Worm (Caenorhabditis elegans): Measurements from ENCODE around the gene str-45.

The str-45 gene

DNA sequence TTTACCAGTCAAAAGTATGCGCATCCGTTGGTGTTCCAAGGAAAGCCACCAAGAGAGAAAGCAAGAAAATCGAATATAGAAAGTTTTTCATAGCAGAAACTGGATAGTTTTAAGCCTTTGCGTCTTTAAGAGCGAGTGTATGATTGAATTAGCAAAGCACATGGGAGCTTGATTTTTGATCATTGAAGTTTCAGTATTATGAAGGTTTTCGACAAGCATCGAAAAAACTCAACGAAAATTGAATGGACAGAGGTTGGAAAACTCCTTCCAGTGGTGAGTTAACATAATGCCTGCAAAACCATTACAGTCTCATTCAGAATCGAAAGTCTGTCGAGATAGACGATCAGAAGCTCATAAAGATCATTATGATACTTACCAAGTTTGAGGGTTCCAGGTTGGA lies 35.1 kb downstream of the str-45 start, which contains the start of gene Y75B12B.13 (continued):
- TF ChIP-seq dox-1 (GFP tag; IDR thresholded peaks at IDR 0.05) (no peak), madf-6 (GFP tag; IDR thresholded peaks at IDR 0.05) (no peak), lsl-1 (GFP tag; optimal IDR thresholded peaks at IDR 0.05) (no peak), let-607 (tag; optimal IDR thresholded peaks at IDR 0.05) (no peak)

DNA sequence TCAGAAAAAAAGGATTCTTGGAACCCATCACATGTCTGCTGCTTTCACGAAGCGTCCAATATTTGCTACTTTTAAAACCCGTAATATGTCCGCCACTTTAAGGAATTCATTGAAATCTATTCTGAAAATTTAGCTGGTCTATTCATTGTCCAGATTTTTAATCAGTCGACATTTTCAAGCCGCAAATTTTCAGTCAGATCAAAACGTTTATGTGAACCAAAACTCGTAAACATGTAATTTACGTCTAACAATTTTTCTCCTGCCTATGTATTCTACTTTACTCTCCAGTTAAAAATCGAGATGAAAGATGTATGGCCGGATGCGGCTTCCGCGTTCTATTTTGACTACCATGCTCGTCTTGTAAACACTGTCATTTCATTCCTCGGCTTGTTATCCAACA lies 39.2 kb downstream of the str-45 start, which contains the start of gene srw-1:
Gene srw-1 (plus strand): TSS at position 301 of the 400 bp plus-strand sequence.
- TF ChIP-seq Y79H2A.3 (GFP tag; conservative IDR thresholded peaks at IDR 0.05) (no peak), nhr-179 (tag; optimal IDR thresholded peaks at IDR 0.05) (no peak), nhr-90 (tag; optimal IDR thresholded peaks at IDR 0.05) (no peak), hmg-20 (GFP tag; IDR thresholded peaks at IDR 0.05) (no peak), dpff-1 (tag; optimal IDR thresholded peaks at IDR 0.05) (no peak), ztf-22 (GFP tag; optimal IDR thresholded peaks at IDR 0.05) (no peak), ets-4 (GFP tag; optimal IDR thresholded peaks at IDR 0.05) (no peak), F49E8.2 (tag; optimal IDR thresholded peaks at IDR 0.05; ENCODE audit: insufficient read depth) (no peak), cebp-2 (GFP tag; IDR thresholded peaks at IDR 0.05) (no peak), T07F8.4 (tag; optimal IDR thresholded peaks at IDR 0.05) (no peak), Y67H2A.10 (GFP tag; conservative IDR thresholded peaks at IDR 0.05) (no peak), lin-40 (tag; optimal IDR thresholded peaks at IDR 0.05) (no peak), lsy-27 (tag; optimal IDR thresholded peaks at IDR 0.05; ENCODE audit: borderline replicate concordance, insufficient read depth) (no peak), nfya-1 (tag; optimal IDR thresholded peaks at IDR 0.05; ENCODE audit: borderline replicate concordance, insufficient read depth) (no peak), lir-1 (GFP tag; conservative IDR thresholded peaks at IDR 0.05) (no peak), madf-8 (GFP tag; conservative IDR thresholded peaks at IDR 0.05) (no peak)

DNA sequence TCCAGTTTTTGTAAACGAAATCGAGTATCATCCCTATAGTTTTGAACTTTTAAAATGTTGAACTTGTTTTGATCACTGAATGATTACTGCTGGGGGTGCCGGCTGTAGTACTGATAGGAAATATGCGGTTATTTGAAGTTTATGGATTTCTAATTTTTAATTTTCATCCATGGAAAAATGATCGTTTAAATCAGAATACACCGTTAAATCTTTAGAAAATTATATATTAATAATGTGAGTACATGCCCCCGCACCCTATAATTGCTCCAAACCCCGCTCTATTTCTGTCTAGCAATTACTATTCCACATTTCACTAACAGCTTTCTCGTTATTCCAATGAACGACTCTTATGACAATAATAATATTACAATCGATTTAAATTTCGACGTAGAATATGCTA lies 41.0 kb downstream of the str-45 start, which contains the start of gene Y75B12B.10:
Gene Y75B12B.10 (plus strand): TSS at position 301 of the 400 bp plus-strand sequence.
- TF ChIP-seq B0035.1 (tag; optimal IDR thresholded peaks at IDR 0.05) (no peak), ceh-27 (GFP tag; optimal IDR thresholded peaks at IDR 0.05) (no peak), hsf-1 (GFP tag; IDR thresholded peaks at IDR 0.05) (no peak), egl-18 (GFP tag; IDR thresholded peaks at IDR 0.05) (no peak), chd-7 (tag; optimal IDR thresholded peaks at IDR 0.05) (no peak), F57C9.4 (tag; optimal IDR thresholded peaks at IDR 0.05) (no peak), sptf-2 (GFP tag; optimal IDR thresholded peaks at IDR 0.05) (no peak), rcor-1 (GFP tag; IDR thresholded peaks at IDR 0.05) (no peak), athp-1 (tag; optimal IDR thresholded peaks at IDR 0.05) (no peak), Y67H2A.10 (GFP tag; conservative IDR thresholded peaks at IDR 0.05) (no peak), aptf-2 (GFP tag; conservative IDR thresholded peaks at IDR 0.05) (no peak), C17E4.6 (GFP tag; IDR thresholded peaks at IDR 0.05) (no peak), cebp-1 (GFP tag; IDR thresholded peaks at IDR 0.05) (no peak), cebp-1 (tag; optimal IDR thresholded peaks at IDR 0.05) (no peak), tbp1 (GFP tag; optimal IDR thresholded peaks at IDR 0.05) (no peak), die-1 (tag; optimal IDR thresholded peaks at IDR 0.05) (no peak), ceh-100 (GFP tag; IDR thresholded peaks at IDR 0.05) (no peak), C06A6.2 (GFP tag; conservative IDR thresholded peaks at IDR 0.05) (no peak), sdz-38 (tag; optimal IDR thresholded peaks at IDR 0.05) (no peak), lin-26 (GFP tag; IDR thresholded peaks at IDR 0.05) (no peak), lin-35 (GFP tag; optimal IDR thresholded peaks at IDR 0.05) (no peak)

All from whole organism, young adult.